Fruit fly (Drosophila melanogaster) whole organism, embryonic: ENCODE measurements around the gene RIOK2.
A peak's percentile ranks its signal among the peaks of the same experiment; 100 is the strongest.

ENCODE experiments used
- BEAF-32 ChIP-seq: fragments of 200-800 bp; sonication (Bioruptor generic); optimal IDR thresholded peaks from 3 replicates; lab custom pipeline; 2017; ENCODE audit warnings: missing biosample characterization, missing genetic modification characterization, mild to moderate bottlenecking, moderate library complexity, missing genetic modification reagents
- Bgb ChIP-seq: fragments of 200-800 bp; sonication (Bioruptor generic); IDR thresholded peaks from 2 replicates; pipeline ENCODE4 v1.3.6; 2022; ENCODE audit warnings: missing biosample characterization, missing genetic modification characterization; ENCODE audit not compliant: partially characterized antibody
- Bteb2 ChIP-seq: fragments of 200-800 bp; sonication (Bioruptor generic); optimal IDR thresholded peaks from 2 replicates; lab custom pipeline; 2016; ENCODE audit warnings: missing biosample characterization, missing genetic modification characterization
- CG10565 ChIP-seq: fragments of 200-800 bp; sonication (Bioruptor generic); optimal IDR thresholded peaks from 3 replicates; lab custom pipeline; 2016; ENCODE audit warnings: missing biosample characterization, mild to moderate bottlenecking, missing genetic modification characterization
- CG12071 ChIP-seq: fragments of 200-800 bp; sonication (Bioruptor generic); optimal IDR thresholded peaks from 3 replicates; lab custom pipeline; 2018; ENCODE audit warnings: missing biosample characterization, mild to moderate bottlenecking, missing genetic modification characterization
- CG12104 ChIP-seq: fragments of 200-800 bp; sonication (Bioruptor generic); optimal IDR thresholded peaks from 3 replicates; lab custom pipeline; 2016; ENCODE audit warnings: missing biosample characterization, missing genetic modification characterization
- CG16779 ChIP-seq: fragments of 200-800 bp; sonication (Bioruptor generic); IDR thresholded peaks from 2 replicates; pipeline ENCODE4 v1.3.6; 2022; ENCODE audit warnings: missing biosample characterization, missing genetic modification characterization
- CG17186 ChIP-seq: fragments of 200-800 bp; sonication (Bioruptor generic); optimal IDR thresholded peaks from 3 replicates; lab custom pipeline; 2017; ENCODE audit warnings: missing biosample characterization, missing genetic modification reagents, missing genetic modification characterization
- CG17361 ChIP-seq: fragments of 200-800 bp; sonication (Bioruptor generic); IDR thresholded peaks from 3 replicates; pipeline ENCODE4 v1.3.6; 2022; ENCODE audit warnings: missing biosample characterization, missing genetic modification characterization
- CG17568 ChIP-seq: fragments of 200-800 bp; sonication (Bioruptor generic); optimal IDR thresholded peaks from 2 replicates; lab custom pipeline; 2018; ENCODE audit warnings: missing biosample characterization, mild to moderate bottlenecking, missing genetic modification characterization, moderate library complexity
- CG18764 ChIP-seq: fragments of 200-800 bp; sonication (Bioruptor generic); optimal IDR thresholded peaks from 3 replicates; lab custom pipeline; 2016; ENCODE audit warnings: missing biosample characterization, missing genetic modification characterization
- CG30403 ChIP-seq: fragments of 200-800 bp; sonication (Bioruptor generic); optimal IDR thresholded peaks from 3 replicates; lab custom pipeline; 2016; ENCODE audit warnings: missing biosample characterization, missing genetic modification characterization
- CG32532 ChIP-seq: fragments of 200-800 bp; sonication (Bioruptor generic); IDR thresholded peaks from 2 replicates; pipeline ENCODE4 v1.3.6; 2022; ENCODE audit warnings: missing biosample characterization, missing genetic modification characterization
- CG33557 ChIP-seq: fragments of 200-800 bp; sonication (Bioruptor generic); optimal IDR thresholded peaks from 2 replicates; lab custom pipeline; 2019; ENCODE audit warnings: missing biosample characterization, mild to moderate bottlenecking, missing genetic modification characterization, moderate library complexity
- CG42726 ChIP-seq: fragments of 200-800 bp; sonication (Bioruptor generic); IDR thresholded peaks from 2 replicates; pipeline ENCODE4 v1.3.6; 2022; ENCODE audit warnings: missing biosample characterization, missing genetic modification characterization; ENCODE audit not compliant: partially characterized antibody
- CG4360 ChIP-seq: fragments of 200-800 bp; sonication (Bioruptor generic); IDR thresholded peaks from 2 replicates; pipeline ENCODE4 v1.3.6; 2022; ENCODE audit warnings: missing biosample characterization, missing genetic modification characterization
- CG4707 ChIP-seq: fragments of 200-800 bp; sonication (Bioruptor generic); optimal IDR thresholded peaks from 2 replicates; lab custom pipeline; 2018; ENCODE audit warnings: missing biosample characterization, mild to moderate bottlenecking, missing genetic modification characterization, moderate library complexity
- CG8765 ChIP-seq: fragments of 200-800 bp; sonication (Bioruptor generic); IDR thresholded peaks from 2 replicates; pipeline ENCODE4 v1.3.6; 2022; ENCODE audit warnings: missing biosample characterization, missing genetic modification characterization
- D19A ChIP-seq: fragments of 200-800 bp; optimal IDR thresholded peaks from 3 replicates; lab custom pipeline; 2019; ENCODE audit warnings: missing biosample characterization, mild to moderate bottlenecking, missing genetic modification characterization, moderate library complexity
- Dbx ChIP-seq: fragments of 200-800 bp; sonication (Bioruptor generic); IDR thresholded peaks from 3 replicates; pipeline ENCODE4 v1.3.6; 2022; ENCODE audit warnings: missing biosample characterization, missing genetic modification characterization
- Deaf1 ChIP-seq: fragments of 200-800 bp; optimal IDR thresholded peaks from 3 replicates; lab custom pipeline; 2019; ENCODE audit warnings: missing biosample characterization, mild to moderate bottlenecking, missing genetic modification characterization, moderate library complexity
- Dfd ChIP-seq, 2 experiments: fragments of >200 bp; optimal IDR thresholded peaks; 2 replicates each; lab custom pipeline; 2017; ENCODE audit warnings: missing biosample characterization in 2 of 2, missing genetic modification characterization in 2 of 2
- Dip3 ChIP-seq: fragments of 200-800 bp; sonication (Bioruptor generic); optimal IDR thresholded peaks from 3 replicates; lab custom pipeline; 2016; ENCODE audit warnings: missing biosample characterization, missing genetic modification characterization
- Gug ChIP-seq: fragments of 200-800 bp; sonication (Bioruptor generic); IDR thresholded peaks from 4 replicates; pipeline ENCODE4 v1.3.6; 2022; ENCODE audit warnings: missing biosample characterization, missing genetic modification characterization
- MBD-R2 ChIP-seq: fragments of 200-800 bp; sonication (Bioruptor generic); IDR thresholded peaks from 2 replicates; pipeline ENCODE4 v1.3.6; 2022; ENCODE audit warnings: missing biosample characterization, missing genetic modification characterization
- Med ChIP-seq: fragments of 200-800 bp; sonication (Bioruptor generic); peaks from one replicate; lab custom pipeline; 2016; ENCODE audit warnings: missing biosample characterization, missing genetic modification characterization, mild to moderate bottlenecking, inconsistent platforms, moderate library complexity
- Neu2 ChIP-seq: fragments of 200-800 bp; sonication (Bioruptor generic); optimal IDR thresholded peaks from 3 replicates; lab custom pipeline; 2016; ENCODE audit warnings: missing biosample characterization, missing genetic modification characterization, borderline replicate concordance
- Xbp1 ChIP-seq: fragments of 200-800 bp; sonication (Bioruptor generic); optimal IDR thresholded peaks from 3 replicates; lab custom pipeline; 2016; ENCODE audit warnings: missing biosample characterization, mild to moderate bottlenecking, missing genetic modification characterization
- Xrp1 ChIP-seq: fragments of 200-800 bp; sonication (Bioruptor generic); IDR thresholded peaks from 2 replicates; pipeline ENCODE4 v1.3.6; 2022; ENCODE audit warnings: missing biosample characterization, missing genetic modification characterization
- br ChIP-seq: fragments of >200 bp; optimal IDR thresholded peaks from 2 replicates; lab custom pipeline; 2017
- da ChIP-seq: fragments of 200-800 bp; sonication (Bioruptor generic); optimal IDR thresholded peaks from 2 replicates; lab custom pipeline; 2016; ENCODE audit warnings: missing biosample characterization, missing genetic modification characterization
- exex ChIP-seq: fragments of 200-800 bp; sonication (Bioruptor generic); optimal IDR thresholded peaks from 4 replicates; lab custom pipeline; 2018; ENCODE audit warnings: missing biosample characterization, mild to moderate bottlenecking, missing genetic modification characterization, moderate library complexity
- gce ChIP-seq: fragments of 200-800 bp; sonication (Bioruptor generic); IDR thresholded peaks from 3 replicates; pipeline ENCODE4 v1.3.6; 2022; ENCODE audit warnings: missing biosample characterization, missing genetic modification characterization
- gt ChIP-seq: fragments of 200-800 bp; sonication (Bioruptor generic); IDR thresholded peaks from 2 replicates; pipeline ENCODE4 v1.3.6; 2022; ENCODE audit warnings: missing biosample characterization, missing genetic modification characterization
- lbe ChIP-seq: fragments of 200-800 bp; sonication (Bioruptor generic); optimal IDR thresholded peaks from 2 replicates; lab custom pipeline; 2016; ENCODE audit warnings: missing biosample characterization, mild to moderate bottlenecking, missing genetic modification characterization
- lola ChIP-seq, 3 experiments: fragments of >200 bp in 2 of 3; fragments of 200-800 bp in 1 of 3; sonication (Bioruptor generic) in 1 of 3; optimal IDR thresholded peaks; 2 replicates each; lab custom pipeline; 2017 to 2019; ENCODE audit warnings: missing biosample characterization in 3 of 3, missing genetic modification characterization in 3 of 3, mild to moderate bottlenecking in 1 of 3, moderate library complexity in 1 of 3
- mld ChIP-seq: fragments of 200-800 bp; sonication (Bioruptor generic); IDR thresholded peaks from 3 replicates; pipeline ENCODE4 v1.3.6; 2022; ENCODE audit warnings: missing biosample characterization, missing genetic modification characterization; ENCODE audit not compliant: partially characterized antibody
- nerfin-2 ChIP-seq: fragments of 200-800 bp; sonication (Bioruptor generic); IDR thresholded peaks from 2 replicates; pipeline ENCODE4 v1.3.6; 2022; ENCODE audit warnings: missing biosample characterization, missing genetic modification characterization; ENCODE audit not compliant: partially characterized antibody
- nom ChIP-seq: fragments of 200-800 bp; sonication (Bioruptor generic); optimal IDR thresholded peaks from 2 replicates; lab custom pipeline; 2017; ENCODE audit warnings: missing biosample characterization, missing genetic modification characterization, mild to moderate bottlenecking, moderate library complexity, missing genetic modification reagents
- phol ChIP-seq: fragments of 200-800 bp; sonication (Bioruptor generic); optimal IDR thresholded peaks from 3 replicates; lab custom pipeline; 2018; ENCODE audit warnings: missing biosample characterization, mild to moderate bottlenecking, missing genetic modification characterization, moderate library complexity
- pita ChIP-seq: fragments of 200-800 bp; sonication (Bioruptor generic); optimal IDR thresholded peaks from 2 replicates; lab custom pipeline; 2017; ENCODE audit warnings: missing biosample characterization, mild to moderate bottlenecking, missing genetic modification characterization
- row ChIP-seq: fragments of 200-800 bp; sonication (Bioruptor generic); IDR thresholded peaks from 3 replicates; pipeline ENCODE4 v1.3.6; 2022; ENCODE audit warnings: missing biosample characterization, missing genetic modification characterization
- sima ChIP-seq: fragments of 200-800 bp; sonication (Bioruptor generic); optimal IDR thresholded peaks from 2 replicates; lab custom pipeline; 2016; ENCODE audit warnings: missing biosample characterization, missing genetic modification characterization
- slou ChIP-seq: fragments of 200-800 bp; sonication (Bioruptor generic); optimal IDR thresholded peaks from 3 replicates; lab custom pipeline; 2016; ENCODE audit warnings: missing biosample characterization, missing genetic modification characterization
- tna ChIP-seq: fragments of 200-800 bp; sonication (Bioruptor generic); IDR thresholded peaks from 2 replicates; pipeline ENCODE4 v1.3.6; 2022; ENCODE audit warnings: missing biosample characterization, missing genetic modification characterization; ENCODE audit not compliant: partially characterized antibody
- toy ChIP-seq: fragments of 200-800 bp; sonication (Bioruptor generic); IDR thresholded peaks from 2 replicates; pipeline ENCODE4 v1.3.6; 2022; ENCODE audit warnings: missing biosample characterization, missing genetic modification characterization
- trem ChIP-seq: fragments of 200-800 bp; optimal IDR thresholded peaks from 3 replicates; lab custom pipeline; 2019; ENCODE audit warnings: missing biosample characterization, mild to moderate bottlenecking, missing genetic modification characterization, moderate library complexity
- z ChIP-seq: fragments of 200-800 bp; sonication (Bioruptor generic); IDR thresholded peaks from 3 replicates; pipeline ENCODE4 v1.3.6; 2022; ENCODE audit warnings: missing biosample characterization, missing genetic modification characterization
- zen2 ChIP-seq: fragments of 200-800 bp; sonication (Bioruptor generic); IDR thresholded peaks from 3 replicates; pipeline ENCODE4 v1.3.6; 2022; ENCODE audit warnings: missing biosample characterization, missing genetic modification characterization; ENCODE audit not compliant: partially characterized antibody

RIOK2 gene

dm6 chr3R:25249145-25250141 lies 16.2 kb upstream of the RIOK2 start, which contains the start of gene Nup358 (continued):
- TF ChIP-seq da: no peak
- TF ChIP-seq zen2 (GFP tag; lab: Robert Waterston, UW): peak; percentile 98
- TF ChIP-seq z (GFP tag; lab: Robert Waterston, UW): no peak
- TF ChIP-seq tna: peak; percentile 98
- TF ChIP-seq exex (tag; lab: Kevin White, UChicago): no peak
- TF ChIP-seq slou: no peak
- TF ChIP-seq D19A (tag; lab: Kevin White, UChicago): no peak
- TF ChIP-seq toy: no peak
- TF ChIP-seq Xbp1: peak; percentile 38
- TF ChIP-seq CG42726 (GFP tag; lab: Robert Waterston, UW): peak; percentile 99
- no peak for TF ChIP-seq CG18764 (GFP tag; lab: Kevin White, UChicago)
- no peak for TF ChIP-seq lbe (GFP tag; lab: Kevin White, UChicago)
- TF ChIP-seq Dfd (GFP tag; optimal IDR thresholded peaks at IDR 0.05; lab: Kevin White, UChicago): no peak
- no peak for TF ChIP-seq CG4707 (GFP tag; lab: Kevin White, UChicago)
- no peak for TF ChIP-seq Deaf1
- TF ChIP-seq CG32532: peak; percentile 21; the same call in 1 of the 2 replicates
- no peak for TF ChIP-seq CG17568
- TF ChIP-seq gce (GFP tag; lab: Robert Waterston, UW): no peak
- TF ChIP-seq lola (GFP tag; optimal IDR thresholded peaks at IDR 0.05; lab: Kevin White, UChicago): no peak
- no peak for TF ChIP-seq br (lab: Kevin White, UChicago)
- TF ChIP-seq CG8765: no peak
- no peak for TF ChIP-seq Neu2
- no peak for TF ChIP-seq pita (GFP tag; lab: Kevin White, UChicago)
- TF ChIP-seq gt (GFP tag; lab: Robert Waterston, UW): no peak
- peak; percentile 54; the same call in 1 of the 3 replicates for TF ChIP-seq Dbx (GFP tag; lab: Robert Waterston, UW)
- TF ChIP-seq CG17361 (GFP tag; lab: Robert Waterston, UW): no peak
- peak; percentile 97 for TF ChIP-seq mld (GFP tag; lab: Robert Waterston, UW)
- TF ChIP-seq Dip3: no peak
- TF ChIP-seq phol (tag; lab: Kevin White, UChicago): peak; percentile 73
- TF ChIP-seq CG4360 (GFP tag; lab: Robert Waterston, UW): no peak
- TF ChIP-seq Bgb (GFP tag; lab: Robert Waterston, UW): peak; percentile 99
- no peak for TF ChIP-seq CG12104
- TF ChIP-seq CG16779 (GFP tag; lab: Robert Waterston, UW): no peak
- peak; percentile 64 for TF ChIP-seq trem
- peak; percentile 20 for TF ChIP-seq CG30403 (GFP tag; lab: Kevin White, UChicago)
- peak; percentile 58 for TF ChIP-seq CG17186 (GFP tag; lab: Kevin White, UChicago)
- no peak for TF ChIP-seq sima (GFP tag; lab: Kevin White, UChicago)
- no peak for TF ChIP-seq CG12071
- TF ChIP-seq nerfin-2 (GFP tag; lab: Robert Waterston, UW): peak; percentile 97
- TF ChIP-seq BEAF-32 (GFP tag; lab: Kevin White, UChicago): peak; percentile 95
- no peak for TF ChIP-seq CG33557 (GFP tag; lab: Kevin White, UChicago)
- TF ChIP-seq Med: peak; percentile 72
- no peak for TF ChIP-seq nom
- TF ChIP-seq Bteb2 (GFP tag; lab: Kevin White, UChicago): no peak
- TF ChIP-seq CG10565 (GFP tag; lab: Kevin White, UChicago): no peak
- TF ChIP-seq MBD-R2 (GFP tag; lab: Robert Waterston, UW): peak; percentile 40
- TF ChIP-seq Xrp1: no peak
- peak; percentile 64 for TF ChIP-seq row (GFP tag; lab: Robert Waterston, UW)
- TF ChIP-seq Gug (GFP tag; lab: Robert Waterston, UW): no peak
